Worm (Caenorhabditis elegans): ENCODE results near the gene lhfp-4.

- TF ChIP-seq zip-8 (tag; optimal IDR thresholded peaks at IDR 0.05) (no peak), snpc-4 (tag; optimal IDR thresholded peaks at IDR 0.05) (no peak)
These were observed 17.7 kb downstream of the lhfp-4 start for ce11 chrIV:17293068-17293467.
